Worm (Caenorhabditis elegans) whole organism, L1 larva: ENCODE data around the gene T05G5.5.

Source experiments
- C04F5.9 ChIP-seq: sonication (generic microtip); optimal IDR thresholded peaks from 2 replicates; lab custom pipeline; 2016; ENCODE audit warnings: missing genetic modification characterization, missing compliant biosample characterization
- C34B4.2 ChIP-seq: sonication (generic microtip); optimal IDR thresholded peaks from 2 replicates; lab custom pipeline; 2017; ENCODE audit warnings: mild to moderate bottlenecking, missing genetic modification characterization, missing compliant biosample characterization
- F16B12.6 ChIP-seq: fragments of 150-350 bp; optimal IDR thresholded peaks from 2 replicates; lab custom pipeline; 2014; ENCODE audit warnings: missing biosample characterization, missing genetic modification characterization
- ceh-8 ChIP-seq: fragments of 200-800 bp; sonication (Bioruptor generic); optimal IDR thresholded peaks from 2 replicates; lab custom pipeline; 2018; ENCODE audit warnings: mild to moderate bottlenecking, missing genetic modification characterization, moderate library complexity, missing compliant biosample characterization
- ceh-82 ChIP-seq, 3 experiments: fragments of 150-350 bp in 1 of 3; sonication (generic microtip) in 2 of 3; optimal IDR thresholded peaks; 2 replicates each; lab custom pipeline; 2014 to 2017; ENCODE audit warnings: missing biosample characterization in 3 of 3, missing genetic modification characterization in 3 of 3
- ceh-88 ChIP-seq: fragments of 200-800 bp; sonication (Bioruptor generic); IDR thresholded peaks from 2 replicates; pipeline ENCODE4 v1.3.6; 2022; ENCODE audit warnings: missing genetic modification characterization, missing compliant biosample characterization
- ceh-90 ChIP-seq: sonication (generic microtip); optimal IDR thresholded peaks from 2 replicates; lab custom pipeline; 2016; ENCODE audit warnings: missing genetic modification characterization, missing compliant biosample characterization
- dpl-1 ChIP-seq, 3 experiments: fragments of 150-350 bp in 2 of 3; sonication (generic microtip) in 1 of 3; optimal IDR thresholded peaks; 2 replicates each; lab custom pipeline; 2014 to 2017; ENCODE audit warnings: missing biosample characterization in 3 of 3, missing genetic modification characterization in 3 of 3, missing genetic modification reagents in 3 of 3
- efl-3 ChIP-seq: fragments of 200-800 bp; sonication (Bioruptor generic); optimal IDR thresholded peaks from 2 replicates; lab custom pipeline; 2018; ENCODE audit warnings: mild to moderate bottlenecking, missing genetic modification characterization, missing compliant biosample characterization
- elt-2 ChIP-seq: sonication (generic microtip); optimal IDR thresholded peaks from 2 replicates; lab custom pipeline; 2016; ENCODE audit warnings: missing genetic modification characterization, mild to moderate bottlenecking, inconsistent platforms, missing compliant biosample characterization, missing genetic modification reagents
- fos-1 ChIP-seq: fragments of 150-350 bp; optimal IDR thresholded peaks from 2 replicates; lab custom pipeline; 2014; ENCODE audit warnings: missing biosample characterization, missing genetic modification characterization
- hlh-17 ChIP-seq: fragments of 200-800 bp; sonication (Bioruptor generic); optimal IDR thresholded peaks from 2 replicates; lab custom pipeline; 2018; ENCODE audit warnings: missing genetic modification characterization, mild to moderate bottlenecking, missing compliant biosample characterization, moderate library complexity, borderline replicate concordance
- isw-1 ChIP-seq: fragments of 200-800 bp; sonication (Bioruptor generic); IDR thresholded peaks from 2 replicates; pipeline ENCODE4 v1.3.6; 2022; ENCODE audit warnings: missing genetic modification characterization, missing compliant biosample characterization
- lin-13 ChIP-seq: fragments of 150-350 bp; optimal IDR thresholded peaks from 2 replicates; lab custom pipeline; 2014; ENCODE audit warnings: missing biosample characterization, missing genetic modification reagents, missing genetic modification characterization
- lin-35 ChIP-seq, 2 experiments: fragments of 150-350 bp; optimal IDR thresholded peaks; 2 replicates each; lab custom pipeline; 2014; ENCODE audit warnings: missing biosample characterization in 2 of 2, missing genetic modification characterization in 2 of 2, missing genetic modification reagents in 2 of 2
- lsy-2 ChIP-seq, 2 experiments: fragments of 150-350 bp; optimal IDR thresholded peaks; 2 replicates each; lab custom pipeline; 2014; ENCODE audit warnings: missing biosample characterization in 2 of 2, missing genetic modification characterization in 2 of 2
- mef-2 ChIP-seq: fragments of 150-350 bp; optimal IDR thresholded peaks from 2 replicates; lab custom pipeline; 2014; ENCODE audit warnings: missing biosample characterization, missing genetic modification characterization
- mep-1 ChIP-seq: fragments of 150-350 bp; optimal IDR thresholded peaks from 2 replicates; lab custom pipeline; 2014; ENCODE audit warnings: missing biosample characterization, missing genetic modification characterization
- nhr-11 ChIP-seq: fragments of 150-350 bp; optimal IDR thresholded peaks from 2 replicates; lab custom pipeline; 2014; ENCODE audit warnings: missing biosample characterization, missing genetic modification characterization
- nhr-19 ChIP-seq: fragments of 200-800 bp; sonication (Bioruptor generic); conservative IDR thresholded peaks from 2 replicates; pipeline ENCODE4 v1.3.6; 2022; ENCODE audit warnings: missing genetic modification characterization, missing compliant biosample characterization
- nhr-20 ChIP-seq: sonication (generic microtip); optimal IDR thresholded peaks from 2 replicates; lab custom pipeline; 2016; ENCODE audit warnings: mild to moderate bottlenecking, missing genetic modification characterization, missing compliant biosample characterization
- nhr-237 ChIP-seq: fragments of 150-350 bp; optimal IDR thresholded peaks from 2 replicates; lab custom pipeline; 2014; ENCODE audit warnings: missing biosample characterization, missing genetic modification characterization
- nhr-28 ChIP-seq: fragments of 150-350 bp; optimal IDR thresholded peaks from 2 replicates; lab custom pipeline; 2014; ENCODE audit warnings: missing biosample characterization, missing genetic modification characterization
- nhr-76 ChIP-seq: sonication (generic microtip); optimal IDR thresholded peaks from 2 replicates; lab custom pipeline; 2017; ENCODE audit warnings: missing biosample characterization, missing genetic modification characterization
- nhr-77 ChIP-seq: fragments of 150-350 bp; optimal IDR thresholded peaks from 2 replicates; lab custom pipeline; 2014; ENCODE audit warnings: missing biosample characterization, missing genetic modification characterization
- nhr-84 ChIP-seq: sonication (generic microtip); optimal IDR thresholded peaks from 2 replicates; lab custom pipeline; 2017; ENCODE audit warnings: missing biosample characterization, missing genetic modification characterization
- nhr-85 ChIP-seq: sonication (generic microtip); peaks from one replicate; lab custom pipeline; 2016; ENCODE audit warnings: missing genetic modification characterization, inconsistent platforms, missing compliant biosample characterization
- pag-3 ChIP-seq: sonication (generic microtip); optimal IDR thresholded peaks from 2 replicates; lab custom pipeline; 2017; ENCODE audit warnings: missing genetic modification characterization, mild to moderate bottlenecking, missing compliant biosample characterization, antibody characterized with exemption, borderline replicate concordance; ENCODE audit not compliant: insufficient read depth
- pax-3 ChIP-seq: fragments of 200-800 bp; sonication (Bioruptor generic); optimal IDR thresholded peaks from 2 replicates; lab custom pipeline; 2018; ENCODE audit warnings: mild to moderate bottlenecking, missing genetic modification characterization, moderate library complexity, missing compliant biosample characterization
- pqm-1 ChIP-seq: sonication (generic microtip); optimal IDR thresholded peaks from 3 replicates; lab custom pipeline; 2017; ENCODE audit warnings: missing biosample characterization, missing genetic modification characterization
- rnt-1 ChIP-seq: sonication (generic microtip); optimal IDR thresholded peaks from 2 replicates; lab custom pipeline; 2016; ENCODE audit warnings: mild to moderate bottlenecking, missing genetic modification characterization, moderate library complexity, missing compliant biosample characterization
- skn-1 ChIP-seq: fragments of 150-350 bp; optimal IDR thresholded peaks from 2 replicates; lab custom pipeline; 2014; ENCODE audit warnings: missing biosample characterization, missing genetic modification characterization
- sox-4 ChIP-seq: sonication (generic microtip); optimal IDR thresholded peaks from 2 replicates; lab custom pipeline; 2016; ENCODE audit warnings: missing genetic modification characterization, missing compliant biosample characterization
- tbx-2 ChIP-seq: sonication (generic microtip); optimal IDR thresholded peaks from 2 replicates; lab custom pipeline; 2016; ENCODE audit warnings: missing genetic modification characterization, missing compliant biosample characterization
- unc-30 ChIP-seq: sonication (generic microtip); optimal IDR thresholded peaks from 2 replicates; lab custom pipeline; 2017; ENCODE audit warnings: missing biosample characterization, missing genetic modification characterization
- unc-62 ChIP-seq: fragments of 150-350 bp; optimal IDR thresholded peaks from 2 replicates; lab custom pipeline; 2014; ENCODE audit warnings: missing biosample characterization, missing genetic modification reagents, missing genetic modification characterization
- unc-98 ChIP-seq: fragments of 200-800 bp; sonication (Bioruptor generic); IDR thresholded peaks from 2 replicates; pipeline ENCODE4 v1.3.6; 2022; ENCODE audit warnings: missing genetic modification characterization, missing compliant biosample characterization
- xbp-1 ChIP-seq: sonication (generic microtip); optimal IDR thresholded peaks from 2 replicates; lab custom pipeline; 2016; ENCODE audit warnings: missing genetic modification characterization, missing compliant biosample characterization
- zag-1 ChIP-seq: fragments of 150-350 bp; optimal IDR thresholded peaks from 2 replicates; lab custom pipeline; 2014; ENCODE audit warnings: missing biosample characterization, missing genetic modification characterization
- ztf-11 ChIP-seq, 2 experiments: sonication (generic microtip); optimal IDR thresholded peaks; 2 replicates each; lab custom pipeline; 2016 to 2017; ENCODE audit warnings: missing genetic modification characterization in 2 of 2, missing biosample characterization in 1 of 2, missing compliant biosample characterization in 1 of 2
- ztf-4 ChIP-seq: fragments of 150-350 bp; optimal IDR thresholded peaks from 2 replicates; lab custom pipeline; 2014; ENCODE audit warnings: missing biosample characterization, missing genetic modification characterization

The T05G5.5 gene

ce11 chrIII:9765465-9765900, 14.3 kb upstream of the T05G5.5 start (continued):
- peak; percentile 43 for TF ChIP-seq C34B4.2 (tag; lab: Kevin White, UChicago)
- TF ChIP-seq nhr-20 (tag; lab: Kevin White, UChicago): peak; percentile 99
- TF ChIP-seq efl-3 (GFP tag; lab: Kevin White, UChicago): peak; percentile 87
- TF ChIP-seq lsy-2 (tag; optimal IDR thresholded peaks at IDR 0.05; lab: Kevin White, UChicago): peak; percentile 100
- peak; percentile 98 for TF ChIP-seq rnt-1
- TF ChIP-seq skn-1 (tag; lab: Kevin White, UChicago): peak; percentile 95
- peak; percentile 89 for TF ChIP-seq fos-1 (tag; lab: Kevin White, UChicago)
- TF ChIP-seq ztf-4 (tag; lab: Kevin White, UChicago): peak; percentile 99
- peak; percentile 57 for TF ChIP-seq F16B12.6 (tag; lab: Kevin White, UChicago)
- peak; percentile 98 for TF ChIP-seq nhr-19 (GFP tag; lab: Robert Waterston, UW)
- no peak for TF ChIP-seq pqm-1
- TF ChIP-seq nhr-84 (tag; lab: Kevin White, UChicago): no peak
- peak; percentile 85 for TF ChIP-seq zag-1 (tag; lab: Kevin White, UChicago)
- TF ChIP-seq ceh-90 (tag; lab: Kevin White, UChicago): peak; percentile 22
- TF ChIP-seq unc-30: no peak
- peak; percentile 36 to 97 for TF ChIP-seq ztf-11 (tag; optimal IDR thresholded peaks at IDR 0.05; lab: Kevin White, UChicago)
- no peak for TF ChIP-seq pag-3 (tag; lab: Kevin White, UChicago)
- TF ChIP-seq mep-1 (tag; lab: Kevin White, UChicago): peak; percentile 98
- peak; percentile 77 to 86 (median 85) for TF ChIP-seq dpl-1 (GFP tag; optimal IDR thresholded peaks at IDR 0.05; lab: Kevin White, UChicago)
- peak; percentile 89 for TF ChIP-seq nhr-237 (tag; lab: Kevin White, UChicago)
- TF ChIP-seq elt-2 (tag; lab: Kevin White, UChicago): peak; percentile 95
- TF ChIP-seq nhr-76 (tag; lab: Kevin White, UChicago): no peak
- peak; percentile 97 for TF ChIP-seq xbp-1 (tag; lab: Kevin White, UChicago)
- peak; percentile 92 for TF ChIP-seq sox-4
- no peak for TF ChIP-seq nhr-28
- TF ChIP-seq nhr-77 (tag; lab: Kevin White, UChicago): peak; percentile 95
- TF ChIP-seq C04F5.9 (tag; lab: Kevin White, UChicago): peak; percentile 94
- peak; percentile 96 for TF ChIP-seq ceh-8 (GFP tag; lab: Kevin White, UChicago)
- peak; percentile 98 for TF ChIP-seq pax-3 (tag; lab: Kevin White, UChicago)
- peak; percentile 97 for TF ChIP-seq ceh-88
- peak; percentile 86 for TF ChIP-seq mef-2 (tag; lab: Kevin White, UChicago)
- peak; percentile 98 for TF ChIP-seq isw-1 (GFP tag; lab: Robert Waterston, UW)

DNA sequence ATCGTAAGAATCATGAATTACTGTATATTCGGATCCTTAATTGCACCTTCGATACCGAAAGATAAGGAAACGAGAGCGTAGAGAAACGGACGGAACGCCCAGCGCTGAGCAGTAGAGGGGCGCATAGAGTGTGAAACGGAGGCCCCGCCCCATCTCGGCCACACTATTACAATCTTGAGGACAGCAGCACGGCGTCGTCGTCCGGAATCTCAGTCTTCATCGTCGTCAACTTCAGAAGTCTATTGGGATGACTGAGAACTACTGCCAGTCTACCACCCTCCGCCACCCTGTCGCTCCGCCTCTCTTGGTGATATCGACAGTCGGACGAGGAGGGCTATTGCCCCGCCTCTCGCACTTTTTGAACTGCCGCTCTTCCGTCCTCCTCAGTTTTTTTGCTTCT, 13.5 kb upstream of the T05G5.5 start:
- TF ChIP-seq ztf-4 (tag; lab: Kevin White, UChicago): no peak
- TF ChIP-seq nhr-11 (tag; lab: Kevin White, UChicago): no peak
- no peak for TF ChIP-seq tbx-2
- TF ChIP-seq hlh-17 (GFP tag; lab: Kevin White, UChicago): no peak
- no peak for TF ChIP-seq lin-13
- TF ChIP-seq unc-98 (GFP tag; lab: Robert Waterston, UW): no peak
- TF ChIP-seq unc-62 (GFP tag; lab: Kevin White, UChicago): no peak
- no peak for TF ChIP-seq lin-35 (GFP tag; optimal IDR thresholded peaks at IDR 0.05; lab: Kevin White, UChicago)
- no peak for TF ChIP-seq efl-3 (GFP tag; lab: Kevin White, UChicago)
- no peak for TF ChIP-seq ceh-82 (tag; optimal IDR thresholded peaks at IDR 0.05; lab: Kevin White, UChicago)
- no peak for TF ChIP-seq nhr-85 (tag; lab: Kevin White, UChicago)
